Worm (Caenorhabditis elegans) whole organism, L4 larva: ENCODE measurements around the gene C32D5.8.
A peak's percentile ranks its signal among the peaks of the same experiment; 100 is the strongest.

Source experiments
- ZK546.5 ChIP-seq, 2 experiments: sonication (generic microtip); optimal IDR thresholded peaks; 2 replicates each; lab custom pipeline; 2017; ENCODE audit warnings: missing biosample characterization in 2 of 2, missing genetic modification characterization in 2 of 2
- ama-1 ChIP-seq: fragments of 150-350 bp; optimal IDR thresholded peaks from 2 replicates; lab custom pipeline; 2014; ENCODE audit warnings: inconsistent platforms, mixed read lengths
- ceh-82 ChIP-seq: sonication (generic microtip); optimal IDR thresholded peaks from 2 replicates; lab custom pipeline; 2017; ENCODE audit warnings: missing biosample characterization, missing genetic modification characterization
- dmd-6 ChIP-seq: fragments of 200-800 bp; sonication (Bioruptor generic); IDR thresholded peaks from 2 replicates; pipeline ENCODE4 v1.3.6; 2022; ENCODE audit warnings: missing genetic modification reagents, missing genetic modification characterization, missing compliant biosample characterization
- egl-27 ChIP-seq: sonication (generic microtip); optimal IDR thresholded peaks from 3 replicates; lab custom pipeline; 2017; ENCODE audit warnings: missing biosample characterization, missing genetic modification reagents, missing genetic modification characterization
- lin-39 ChIP-seq: fragments of 150-350 bp; optimal IDR thresholded peaks from 2 replicates; lab custom pipeline; 2014; ENCODE audit warnings: missing biosample characterization, missing genetic modification reagents, missing genetic modification characterization
- pha-4 ChIP-seq, 2 experiments: fragments of 150-350 bp in 1 of 2; fragments of 200-800 bp in 1 of 2; sonication (Bioruptor generic) in 1 of 2; IDR thresholded peaks in 1 of 2; optimal IDR thresholded peaks in 1 of 2; 2 replicates each; pipeline versions ENCODE4 v1.3.6 to Lab custom; 2014 to 2022; ENCODE audit warnings: missing genetic modification characterization in 2 of 2, missing genetic modification reagents in 2 of 2, missing biosample characterization in 1 of 2, missing compliant biosample characterization in 1 of 2
- php-3 ChIP-seq: fragments of 200-800 bp; sonication (Bioruptor generic); IDR thresholded peaks from 2 replicates; pipeline ENCODE4 v1.3.6; 2022; ENCODE audit warnings: missing genetic modification reagents, missing genetic modification characterization, missing compliant biosample characterization
- set-16 ChIP-seq: fragments of 200-800 bp; sonication (Bioruptor generic); IDR thresholded peaks from 2 replicates; pipeline ENCODE4 v1.3.6; 2022; ENCODE audit warnings: missing genetic modification reagents, missing genetic modification characterization, missing compliant biosample characterization

DNA sequence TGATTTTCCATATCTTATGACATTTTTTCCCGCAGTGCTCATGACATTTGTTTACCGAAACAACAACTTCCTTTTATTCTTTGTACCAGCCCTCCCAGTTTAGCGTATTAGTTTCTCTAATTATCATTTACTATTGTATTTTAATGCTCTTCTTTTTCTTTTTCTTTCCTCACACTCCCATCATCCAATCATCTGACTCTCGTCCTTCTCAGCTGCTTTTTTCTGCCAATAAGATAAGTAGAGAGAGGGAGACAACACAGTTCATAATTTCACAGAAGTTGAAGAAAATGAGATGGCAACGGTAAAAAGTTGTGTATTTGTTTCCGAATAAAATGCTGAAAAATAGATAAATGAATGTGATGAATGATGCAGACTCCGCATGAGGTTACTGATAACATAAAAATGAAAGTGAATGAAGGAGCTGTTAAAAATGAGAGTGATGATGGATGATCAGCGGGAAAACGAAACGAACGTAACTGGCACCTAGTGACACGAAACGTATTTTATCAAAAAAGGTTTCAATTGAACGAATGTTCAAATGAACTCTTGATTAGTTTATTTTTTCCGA, 31.7 kb upstream of the C32D5.8 start:
- TF ChIP-seq php-3 (GFP tag; lab: Robert Waterston, UW) (no peak), lin-39 (tag; lab: Kevin White, UChicago) (no peak), dmd-6 (GFP tag; lab: Robert Waterston, UW) (peak; percentile 70), ama-1 (no peak), ceh-82 (tag; lab: Kevin White, UChicago) (no peak), set-16 (GFP tag; lab: Robert Waterston, UW) (no peak), pha-4 (GFP tag; IDR thresholded peaks at IDR 0.05; lab: Robert Waterston, UW) (no peak), pha-4 (tag; optimal IDR thresholded peaks at IDR 0.05; lab: Kevin White, UChicago) (no peak), egl-27 (tag; lab: Kevin White, UChicago) (no peak), ZK546.5 (tag; optimal IDR thresholded peaks at IDR 0.05; lab: Kevin White, UChicago) (no peak)
